Fruit fly (Drosophila melanogaster) whole organism, embryonic: Measurements from ENCODE around the gene Pino.

Experiments used
- Aef1 ChIP-seq: fragments of 200-800 bp; sonication (Bioruptor generic); IDR thresholded peaks from 3 replicates; pipeline ENCODE4 v1.3.6; 2022; ENCODE audit warnings: missing biosample characterization, missing genetic modification characterization
- Bgb ChIP-seq: fragments of 200-800 bp; sonication (Bioruptor generic); IDR thresholded peaks from 2 replicates; pipeline ENCODE4 v1.3.6; 2022; ENCODE audit warnings: missing biosample characterization, missing genetic modification characterization; ENCODE audit not compliant: partially characterized antibody
- CG10366 ChIP-seq: fragments of 200-800 bp; sonication (Bioruptor generic); IDR thresholded peaks from 2 replicates; pipeline ENCODE4 v1.3.6; 2022; ENCODE audit warnings: missing biosample characterization, missing genetic modification characterization
- CG11504 ChIP-seq: fragments of 200-800 bp; sonication (Bioruptor generic); optimal IDR thresholded peaks from 3 replicates; lab custom pipeline; 2019; ENCODE audit warnings: missing biosample characterization, mild to moderate bottlenecking, missing genetic modification characterization, moderate library complexity
- CG11696 ChIP-seq: fragments of 200-800 bp; sonication (Bioruptor generic); IDR thresholded peaks from 2 replicates; pipeline ENCODE4 v1.3.6; 2022; ENCODE audit warnings: missing biosample characterization, missing genetic modification characterization
- CG13424 ChIP-seq: fragments of 200-800 bp; sonication (Bioruptor generic); optimal IDR thresholded peaks from 2 replicates; lab custom pipeline; 2019; ENCODE audit warnings: missing biosample characterization, mild to moderate bottlenecking, missing genetic modification characterization, moderate library complexity
- CG14050 ChIP-seq: fragments of 200-800 bp; sonication (Bioruptor generic); IDR thresholded peaks from 3 replicates; pipeline ENCODE4 v1.3.6; 2022; ENCODE audit warnings: missing biosample characterization, missing genetic modification characterization
- CG15269 ChIP-seq: fragments of 200-800 bp; sonication (Bioruptor generic); optimal IDR thresholded peaks from 2 replicates; lab custom pipeline; 2018; ENCODE audit warnings: missing biosample characterization, mild to moderate bottlenecking, missing genetic modification characterization, moderate library complexity
- CG1602 ChIP-seq: fragments of 200-800 bp; sonication (Bioruptor generic); optimal IDR thresholded peaks from 3 replicates; lab custom pipeline; 2016; ENCODE audit warnings: missing biosample characterization, missing genetic modification characterization
- CG16779 ChIP-seq: fragments of 200-800 bp; sonication (Bioruptor generic); IDR thresholded peaks from 2 replicates; pipeline ENCODE4 v1.3.6; 2022; ENCODE audit warnings: missing biosample characterization, missing genetic modification characterization
- CG16813 ChIP-seq: fragments of 200-800 bp; sonication (Bioruptor generic); IDR thresholded peaks from 3 replicates; pipeline ENCODE4 v1.3.6; 2022; ENCODE audit warnings: missing biosample characterization, missing genetic modification characterization; ENCODE audit not compliant: partially characterized antibody
- CG17359 ChIP-seq: fragments of 200-800 bp; sonication (Bioruptor generic); optimal IDR thresholded peaks from 3 replicates; lab custom pipeline; 2018; ENCODE audit warnings: missing biosample characterization, mild to moderate bottlenecking, missing genetic modification characterization, moderate library complexity
- CG18262 ChIP-seq: fragments of 200-800 bp; optimal IDR thresholded peaks from 3 replicates; lab custom pipeline; 2019; ENCODE audit warnings: missing biosample characterization, mild to moderate bottlenecking, missing genetic modification characterization, moderate library complexity
- CG1832 ChIP-seq: fragments of 200-800 bp; sonication (Bioruptor generic); optimal IDR thresholded peaks from 2 replicates; lab custom pipeline; 2017; ENCODE audit warnings: missing biosample characterization, mild to moderate bottlenecking, missing genetic modification characterization, inconsistent platforms
- CG2202 ChIP-seq: fragments of 200-800 bp; sonication (Bioruptor generic); optimal IDR thresholded peaks from 2 replicates; lab custom pipeline; 2018; ENCODE audit warnings: missing biosample characterization, mild to moderate bottlenecking, missing genetic modification characterization
- CG30020 ChIP-seq: fragments of 200-800 bp; optimal IDR thresholded peaks from 2 replicates; lab custom pipeline; 2019; ENCODE audit warnings: missing biosample characterization, mild to moderate bottlenecking, missing genetic modification characterization, moderate library complexity
- CG3163 ChIP-seq: fragments of 200-800 bp; sonication (Bioruptor generic); optimal IDR thresholded peaks from 3 replicates; lab custom pipeline; 2016; ENCODE audit warnings: missing biosample characterization, missing genetic modification characterization
- CG33557 ChIP-seq: fragments of 200-800 bp; sonication (Bioruptor generic); optimal IDR thresholded peaks from 2 replicates; lab custom pipeline; 2019; ENCODE audit warnings: missing biosample characterization, mild to moderate bottlenecking, missing genetic modification characterization, moderate library complexity
- CG34224 ChIP-seq: fragments of 200-800 bp; sonication (Bioruptor generic); IDR thresholded peaks from 3 replicates; pipeline ENCODE4 v1.3.6; 2022; ENCODE audit warnings: missing biosample characterization, missing genetic modification characterization; ENCODE audit not compliant: partially characterized antibody
- CG3726 ChIP-seq: fragments of 200-800 bp; sonication (Bioruptor generic); IDR thresholded peaks from 3 replicates; pipeline ENCODE4, ENCODE4 v1.3.6; 2022; ENCODE audit warnings: missing biosample characterization, missing genetic modification characterization
- CG6854 ChIP-seq: fragments of 200-800 bp; sonication (Bioruptor generic); optimal IDR thresholded peaks from 3 replicates; lab custom pipeline; 2017; ENCODE audit warnings: missing biosample characterization, mild to moderate bottlenecking, missing genetic modification characterization
- CG8359 ChIP-seq: fragments of 200-800 bp; sonication (Bioruptor generic); optimal IDR thresholded peaks from 2 replicates; lab custom pipeline; 2017; ENCODE audit warnings: missing biosample characterization, mild to moderate bottlenecking, missing genetic modification characterization, borderline replicate concordance
- CoRest ChIP-seq: fragments of 200-800 bp; sonication (Bioruptor generic); optimal IDR thresholded peaks from 3 replicates; lab custom pipeline; 2018; ENCODE audit warnings: missing biosample characterization, mild to moderate bottlenecking, missing genetic modification characterization, moderate library complexity
- Dp ChIP-seq: fragments of 200-800 bp; sonication (Bioruptor generic); optimal IDR thresholded peaks from 2 replicates; lab custom pipeline; 2018; ENCODE audit warnings: missing biosample characterization, mild to moderate bottlenecking, missing genetic modification characterization, moderate library complexity
- Fer1 ChIP-seq: fragments of 200-800 bp; sonication (Bioruptor generic); optimal IDR thresholded peaks from 2 replicates; lab custom pipeline; 2017; ENCODE audit warnings: missing biosample characterization, mild to moderate bottlenecking, missing genetic modification characterization
- H15 ChIP-seq: fragments of 200-800 bp; sonication (Bioruptor generic); IDR thresholded peaks from 3 replicates; pipeline ENCODE4 v1.3.6; 2022; ENCODE audit warnings: missing biosample characterization, missing genetic modification characterization
- Hey ChIP-seq: fragments of 200-800 bp; sonication (Bioruptor generic); optimal IDR thresholded peaks from 3 replicates; lab custom pipeline; 2018; ENCODE audit warnings: missing biosample characterization, mild to moderate bottlenecking, missing genetic modification characterization
- Neu2 ChIP-seq: fragments of 200-800 bp; sonication (Bioruptor generic); optimal IDR thresholded peaks from 3 replicates; lab custom pipeline; 2016; ENCODE audit warnings: missing biosample characterization, missing genetic modification characterization, borderline replicate concordance
- Ptx1 ChIP-seq: fragments of 200-800 bp; sonication (Bioruptor generic); IDR thresholded peaks from 2 replicates; pipeline ENCODE4 v1.3.6; 2022; ENCODE audit warnings: missing biosample characterization, missing genetic modification characterization
- Sry-δ ChIP-seq: fragments of 200-800 bp; sonication (Bioruptor generic); optimal IDR thresholded peaks from 2 replicates; lab custom pipeline; 2016; ENCODE audit warnings: missing biosample characterization, missing genetic modification characterization
- ap ChIP-seq: fragments of 200-800 bp; sonication (Bioruptor generic); IDR thresholded peaks from 2 replicates; pipeline ENCODE4 v1.3.6; 2022; ENCODE audit warnings: missing biosample characterization, missing genetic modification characterization
- ash1 ChIP-seq: fragments of 200-800 bp; sonication (Bioruptor generic); optimal IDR thresholded peaks from 2 replicates; lab custom pipeline; 2018; ENCODE audit warnings: missing biosample characterization, mild to moderate bottlenecking, missing genetic modification characterization
- bbx ChIP-seq: fragments of 200-800 bp; sonication (Bioruptor generic); IDR thresholded peaks from 2 replicates; pipeline ENCODE4 v1.3.6; 2022; ENCODE audit warnings: missing biosample characterization, missing genetic modification characterization; ENCODE audit not compliant: partially characterized antibody
- bigmax ChIP-seq: fragments of 200-800 bp; sonication (Bioruptor generic); optimal IDR thresholded peaks from 2 replicates; lab custom pipeline; 2018; ENCODE audit warnings: missing biosample characterization, mild to moderate bottlenecking, missing genetic modification characterization
- bowl ChIP-seq: fragments of 200-800 bp; sonication (Bioruptor generic); IDR thresholded peaks from 2 replicates; pipeline ENCODE4 v1.3.6; 2022; ENCODE audit warnings: missing biosample characterization, missing genetic modification characterization
- eve ChIP-seq, 2 experiments: fragments of >200 bp; optimal IDR thresholded peaks; 2 replicates each; lab custom pipeline; 2017; ENCODE audit warnings: missing biosample characterization in 2 of 2, missing genetic modification characterization in 2 of 2
- gfzf ChIP-seq: fragments of 200-800 bp; sonication (Bioruptor generic); optimal IDR thresholded peaks from 2 replicates; lab custom pipeline; 2016; ENCODE audit warnings: missing biosample characterization, mild to moderate bottlenecking, missing genetic modification characterization, moderate library complexity
- hb ChIP-seq: fragments of 200-800 bp; sonication (Bioruptor generic); IDR thresholded peaks from 3 replicates; pipeline ENCODE4 v1.3.6; 2022; ENCODE audit warnings: missing biosample characterization, missing genetic modification characterization; ENCODE audit not compliant: partially characterized antibody
- insv ChIP-seq, 2 experiments: fragments of 200-800 bp; sonication (Bioruptor generic); optimal IDR thresholded peaks; 3 replicates each; lab custom pipeline; 2016 to 2018; ENCODE audit warnings: missing biosample characterization in 2 of 2, missing genetic modification characterization in 2 of 2
- lilli ChIP-seq: fragments of 200-800 bp; sonication (Bioruptor generic); optimal IDR thresholded peaks from 3 replicates; lab custom pipeline; 2016; ENCODE audit warnings: missing biosample characterization, missing genetic modification characterization
- lmd ChIP-seq: fragments of 200-800 bp; sonication (Bioruptor generic); IDR thresholded peaks from 2 replicates; pipeline ENCODE4 v1.3.6; 2022; ENCODE audit warnings: missing biosample characterization, missing genetic modification characterization
- luna ChIP-seq: fragments of 200-800 bp; sonication (Bioruptor generic); optimal IDR thresholded peaks from 2 replicates; lab custom pipeline; 2016; ENCODE audit warnings: missing biosample characterization, missing genetic modification characterization
- mam ChIP-seq: fragments of 200-800 bp; sonication (Bioruptor generic); optimal IDR thresholded peaks from 3 replicates; lab custom pipeline; 2016; ENCODE audit warnings: missing biosample characterization, missing genetic modification characterization
- onecut ChIP-seq: fragments of 200-800 bp; sonication (Bioruptor generic); IDR thresholded peaks from 2 replicates; pipeline ENCODE4 v1.3.6; 2022; ENCODE audit warnings: missing biosample characterization, missing genetic modification characterization
- repo ChIP-seq: fragments of 200-800 bp; sonication (Bioruptor generic); optimal IDR thresholded peaks from 2 replicates; lab custom pipeline; 2016; ENCODE audit warnings: missing biosample characterization, missing genetic modification characterization
- row ChIP-seq: fragments of 200-800 bp; sonication (Bioruptor generic); IDR thresholded peaks from 3 replicates; pipeline ENCODE4 v1.3.6; 2022; ENCODE audit warnings: missing biosample characterization, missing genetic modification characterization
- sug ChIP-seq: fragments of 200-800 bp; optimal IDR thresholded peaks from 2 replicates; lab custom pipeline; 2019; ENCODE audit warnings: missing biosample characterization, mild to moderate bottlenecking, missing genetic modification characterization, moderate library complexity
- ttk ChIP-seq: fragments of 200-800 bp; sonication (Bioruptor generic); IDR thresholded peaks from 2 replicates; pipeline ENCODE4 v2.1.2; 2022; ENCODE audit warnings: missing biosample characterization, missing genetic modification characterization
- unc-4 ChIP-seq: fragments of 200-800 bp; sonication (Bioruptor generic); IDR thresholded peaks from 2 replicates; pipeline ENCODE4 v1.3.6; 2022; ENCODE audit warnings: missing biosample characterization, missing genetic modification characterization; ENCODE audit not compliant: partially characterized antibody
- vvl ChIP-seq: fragments of 200-800 bp; sonication (Bioruptor generic); IDR thresholded peaks from 2 replicates; pipeline ENCODE4 v1.3.6; 2022; ENCODE audit warnings: missing biosample characterization, missing genetic modification characterization
- zfh2 ChIP-seq: fragments of 200-800 bp; sonication (Bioruptor generic); optimal IDR thresholded peaks from 2 replicates; lab custom pipeline; 2016; ENCODE audit warnings: missing biosample characterization, missing genetic modification characterization

Gene Pino

dm6 chr2L:1094724-1095123 is 34.0 kb downstream of the Pino start (continued):
- TF ChIP-seq Neu2 (GFP tag; lab: Kevin White, UChicago), result no peak
- TF ChIP-seq repo (GFP tag; lab: Kevin White, UChicago), result no peak
- TF ChIP-seq CG15269, result peak; percentile 13
- TF ChIP-seq Fer1 (GFP tag; lab: Kevin White, UChicago), result peak; percentile 54
- no peak for TF ChIP-seq bbx (GFP tag; lab: Robert Waterston, UW)
- 0 out of 2 replicates have a peak, but pooled peaks have one; percentile 18 for TF ChIP-seq onecut
- TF ChIP-seq ap, result no peak
- TF ChIP-seq luna (GFP tag; lab: Kevin White, UChicago), result no peak
- no peak for TF ChIP-seq row
- no peak for TF ChIP-seq CG33557 (GFP tag; lab: Kevin White, UChicago)
- TF ChIP-seq CG11696 (GFP tag; lab: Robert Waterston, UW), result no peak
- TF ChIP-seq CoRest (tag; lab: Kevin White, UChicago), result peak; percentile 17
- no peak for TF ChIP-seq hb
- TF ChIP-seq CG3163 (GFP tag; lab: Kevin White, UChicago), result no peak
- no peak for TF ChIP-seq Dp (GFP tag; lab: Kevin White, UChicago)
- peak; percentile 22 for TF ChIP-seq CG6854 (GFP tag; lab: Kevin White, UChicago)
- no peak for TF ChIP-seq gfzf (GFP tag; lab: Kevin White, UChicago)
- TF ChIP-seq ttk (GFP tag; lab: Robert Waterston, UW), result no peak
- peak; percentile 24 for TF ChIP-seq CG11504 (tag; lab: Kevin White, UChicago)
- TF ChIP-seq Aef1 (GFP tag; lab: Robert Waterston, UW), result no peak
- peak; percentile 72 for TF ChIP-seq vvl (GFP tag; lab: Robert Waterston, UW)
- TF ChIP-seq H15 (GFP tag; lab: Robert Waterston, UW), result no peak
- TF ChIP-seq CG3726 (GFP tag; lab: Robert Waterston, UW), result 0 out of 3 replicates have a peak, but pooled peaks have one; percentile 31
- no peak for TF ChIP-seq mam (GFP tag; lab: Kevin White, UChicago)
- TF ChIP-seq Hey, result peak; percentile 17
- no peak for TF ChIP-seq CG18262 (tag; lab: Kevin White, UChicago)
- TF ChIP-seq bowl (GFP tag; lab: Robert Waterston, UW), result no peak
- TF ChIP-seq CG14050, result no peak
- TF ChIP-seq eve (GFP tag; optimal IDR thresholded peaks at IDR 0.05; lab: Kevin White, UChicago), result no peak
- TF ChIP-seq zfh2 (GFP tag; lab: Kevin White, UChicago), result no peak
- no peak for TF ChIP-seq Bgb (GFP tag; lab: Robert Waterston, UW)
- TF ChIP-seq lmd (GFP tag; lab: Robert Waterston, UW), result no peak
- no peak for TF ChIP-seq CG1602 (GFP tag; lab: Kevin White, UChicago)
- no peak for TF ChIP-seq bigmax
- peak; percentile 37 for TF ChIP-seq CG17359 (tag; lab: Kevin White, UChicago)
- no peak for TF ChIP-seq CG30020 (tag; lab: Kevin White, UChicago)
- TF ChIP-seq lilli, result no peak
- no peak for TF ChIP-seq CG2202 (tag; lab: Kevin White, UChicago)
- TF ChIP-seq CG16779, result no peak
- no peak for TF ChIP-seq CG10366 (GFP tag; lab: Robert Waterston, UW)
- no peak for TF ChIP-seq Ptx1 (GFP tag; lab: Robert Waterston, UW)
- no peak for TF ChIP-seq CG1832 (GFP tag; lab: Kevin White, UChicago)
- no peak for TF ChIP-seq CG16813
- no peak for TF ChIP-seq unc-4 (GFP tag; lab: Robert Waterston, UW)
- TF ChIP-seq ash1 (GFP tag; lab: Kevin White, UChicago), result no peak
- no peak for TF ChIP-seq insv (GFP tag; optimal IDR thresholded peaks at IDR 0.05; lab: Kevin White, UChicago)
- peak; percentile 20 for TF ChIP-seq CG13424 (tag; lab: Kevin White, UChicago)
- peak; percentile 33 for TF ChIP-seq CG8359
- no peak for TF ChIP-seq CG34224 (GFP tag; lab: Robert Waterston, UW)
- TF ChIP-seq Sry-δ, result no peak
- peak; percentile 33 for TF ChIP-seq sug (tag; lab: Kevin White, UChicago)
